In the genomic region with DNA sequence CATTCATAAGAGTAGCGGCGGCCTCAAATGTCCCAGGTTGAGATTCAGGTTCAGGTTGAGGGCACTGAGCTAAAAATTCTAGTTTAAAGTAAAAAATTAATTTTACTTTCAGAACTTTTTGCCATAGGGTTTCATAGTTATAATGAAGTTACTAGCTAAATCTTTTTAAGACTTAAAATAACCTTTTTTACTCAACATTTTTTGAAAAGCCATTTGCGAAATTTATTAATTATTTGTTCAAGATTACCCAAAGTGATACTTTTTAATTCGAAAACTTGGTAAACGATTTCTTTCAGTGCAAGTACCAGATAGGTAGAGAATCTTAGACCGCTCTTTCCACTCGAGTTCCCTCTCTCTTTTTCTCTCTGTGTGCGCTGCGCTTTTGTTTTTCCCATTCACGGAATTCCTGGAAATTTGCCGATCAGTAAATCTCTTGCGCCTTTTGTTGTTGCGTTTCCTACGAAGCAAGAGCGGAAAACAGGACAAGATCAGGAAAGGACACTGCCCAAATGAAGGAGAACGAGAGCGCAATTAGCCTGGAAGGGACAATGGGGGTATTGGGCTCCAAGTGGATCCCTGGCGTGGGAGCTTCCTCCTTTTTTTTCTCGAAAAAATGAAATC, we compare ENCODE assay signal across 1 fruit fly cellular context.
TF ChIP-seq lines count a peak whose summit lies in the region.

No protein-coding gene starts in this region.

TF ChIP-seq in whole organism, embryonic, 481 proteins besides CTCF, POLR2A, EP300 and RAD21 (continued from another document):
- TF ChIP-seq mld (GFP tag; IDR thresholded peaks at IDR 0.05; lab: Robert Waterston, UW; ENCODE audit: partially characterized antibody), result no peak
- TF ChIP-seq vvl (GFP tag; IDR thresholded peaks at IDR 0.05; lab: Robert Waterston, UW), result peak; percentile 54; the same call in 1 of the 2 replicates
- peak; percentile 93 for TF ChIP-seq CG2712 (tag; optimal IDR thresholded peaks at IDR 0.05; lab: Kevin White, UChicago)
- TF ChIP-seq CG12391 (tag; optimal IDR thresholded peaks at IDR 0.05; lab: Kevin White, UChicago), result peak; percentile 81
- TF ChIP-seq org-1 (GFP tag; optimal IDR thresholded peaks at IDR 0.05; lab: Kevin White, UChicago), result peak; percentile 33
- TF ChIP-seq CG10462 (GFP tag; optimal IDR thresholded peaks at IDR 0.05; lab: Kevin White, UChicago), result peak; percentile 58
- TF ChIP-seq crp (GFP tag; optimal IDR thresholded peaks at IDR 0.05; lab: Kevin White, UChicago), result peak in 1 of 2 experiments; percentile 6
- peak; percentile 75 for TF ChIP-seq gcm (GFP tag; optimal IDR thresholded peaks at IDR 0.05; lab: Kevin White, UChicago)
- peak; percentile 88 for TF ChIP-seq CG17829 (tag; optimal IDR thresholded peaks at IDR 0.05; lab: Kevin White, UChicago)
- TF ChIP-seq mam (GFP tag; optimal IDR thresholded peaks at IDR 0.05; lab: Kevin White, UChicago), result peak; percentile 1
- peak; percentile 35 for TF ChIP-seq CG5245 (GFP tag; optimal IDR thresholded peaks at IDR 0.05; lab: Kevin White, UChicago)
- TF ChIP-seq gsb-n (tag; optimal IDR thresholded peaks at IDR 0.05; lab: Kevin White, UChicago), result peak; percentile 80
- no peak for TF ChIP-seq CG3163 (GFP tag; optimal IDR thresholded peaks at IDR 0.05; lab: Kevin White, UChicago)
- TF ChIP-seq E2f1 (GFP tag; IDR thresholded peaks at IDR 0.05; lab: Robert Waterston, UW), result peak; percentile 69
- TF ChIP-seq CG6813 (GFP tag; optimal IDR thresholded peaks at IDR 0.05; lab: Kevin White, UChicago), result peak; percentile 65
- peak; percentile 83 for TF ChIP-seq phol (tag; optimal IDR thresholded peaks at IDR 0.05; lab: Kevin White, UChicago)
- peak; percentile 67 for TF ChIP-seq tio (GFP tag; optimal IDR thresholded peaks at IDR 0.05; lab: Kevin White, UChicago)
- TF ChIP-seq CG8388 (GFP tag; optimal IDR thresholded peaks at IDR 0.05; lab: Kevin White, UChicago), result peak; percentile 67
- no peak for TF ChIP-seq CG11085 (GFP tag; IDR thresholded peaks at IDR 0.05; lab: Robert Waterston, UW)
- TF ChIP-seq Max (GFP tag; optimal IDR thresholded peaks at IDR 0.05; lab: Kevin White, UChicago), result peak; percentile 23
- peak; percentile 54 for TF ChIP-seq Hr3 (GFP tag; optimal IDR thresholded peaks at IDR 0.05; lab: Kevin White, UChicago)
- peak; percentile 27 for TF ChIP-seq CG3065 (GFP tag; optimal IDR thresholded peaks at IDR 0.05; lab: Kevin White, UChicago)
- TF ChIP-seq ems (GFP tag; optimal IDR thresholded peaks at IDR 0.05; lab: Kevin White, UChicago), result no peak
- TF ChIP-seq CG2875 (GFP tag; optimal IDR thresholded peaks at IDR 0.05; lab: Kevin White, UChicago), result peak; percentile 43
- no peak for TF ChIP-seq B-H1 (GFP tag; IDR thresholded peaks at IDR 0.05; lab: Robert Waterston, UW)
- peak; percentile 11 for TF ChIP-seq CG8944 (GFP tag; optimal IDR thresholded peaks at IDR 0.05; lab: Kevin White, UChicago)
- peak; percentile 33 for TF ChIP-seq Side (GFP tag; optimal IDR thresholded peaks at IDR 0.05; lab: Kevin White, UChicago)
- TF ChIP-seq CG12236 (GFP tag; optimal IDR thresholded peaks at IDR 0.05; lab: Kevin White, UChicago), result peak; percentile 61
- TF ChIP-seq disco-r (GFP tag; optimal IDR thresholded peaks at IDR 0.05; lab: Kevin White, UChicago), result no peak
- TF ChIP-seq croc (GFP tag; conservative IDR thresholded peaks at IDR 0.05; lab: Robert Waterston, UW), result peak; percentile 68
- peak; percentile 24; the same call in 1 of the 3 replicates for TF ChIP-seq ci (GFP tag; IDR thresholded peaks at IDR 0.05; lab: Robert Waterston, UW)
- peak; percentile 10 for TF ChIP-seq CG9609 (GFP tag; optimal IDR thresholded peaks at IDR 0.05; lab: Kevin White, UChicago)
- TF ChIP-seq gt (GFP tag; IDR thresholded peaks at IDR 0.05; lab: Robert Waterston, UW), result no peak; the same call in 1 of the 2 replicates
- no peak for TF ChIP-seq NK7.1 (GFP tag; optimal IDR thresholded peaks at IDR 0.05; lab: Kevin White, UChicago)
- TF ChIP-seq Nf-YB (GFP tag; optimal IDR thresholded peaks at IDR 0.05; lab: Kevin White, UChicago), result peak; percentile 61
- TF ChIP-seq CG7786 (GFP tag; optimal IDR thresholded peaks at IDR 0.05; lab: Kevin White, UChicago), result peak; percentile 35
- TF ChIP-seq Pdp1 (GFP tag; optimal IDR thresholded peaks at IDR 0.05; lab: Kevin White, UChicago), result peak; percentile 28 to 45
- TF ChIP-seq az2 (GFP tag; optimal IDR thresholded peaks at IDR 0.05; lab: Kevin White, UChicago), result peak; percentile 56
- no peak for TF ChIP-seq B-H2 (GFP tag; optimal IDR thresholded peaks at IDR 0.05; lab: Kevin White, UChicago)
- TF ChIP-seq lola (GFP tag; optimal IDR thresholded peaks at IDR 0.05; lab: Kevin White, UChicago), result peak in 1 of 3 experiments; percentile 95
- no peak for TF ChIP-seq D (optimal IDR thresholded peaks at IDR 0.05; lab: Kevin White, UChicago)
- peak; percentile 70 for TF ChIP-seq D (GFP tag; optimal IDR thresholded peaks at IDR 0.05; lab: Kevin White, UChicago)
- peak; percentile 18 for TF ChIP-seq CG12744 (GFP tag; optimal IDR thresholded peaks at IDR 0.05; lab: Kevin White, UChicago)
- TF ChIP-seq CG31441 (GFP tag; IDR thresholded peaks at IDR 0.05; lab: Robert Waterston, UW), result peak; percentile 78
- TF ChIP-seq seq (GFP tag; IDR thresholded peaks at IDR 0.05; lab: Robert Waterston, UW), result no peak
- TF ChIP-seq fd96Cb (tag; optimal IDR thresholded peaks at IDR 0.05; lab: Kevin White, UChicago), result peak; percentile 62
- TF ChIP-seq CG10267 (tag; optimal IDR thresholded peaks at IDR 0.05; lab: Kevin White, UChicago), result peak; percentile 86
- TF ChIP-seq onecut (GFP tag; IDR thresholded peaks at IDR 0.05; lab: Robert Waterston, UW), result peak; percentile 47
- TF ChIP-seq CG12769 (tag; optimal IDR thresholded peaks at IDR 0.05; lab: Kevin White, UChicago), result no peak
- TF ChIP-seq Blimp-1 (GFP tag; optimal IDR thresholded peaks at IDR 0.05; lab: Kevin White, UChicago), result peak; percentile 57
- TF ChIP-seq ab (GFP tag; optimal IDR thresholded peaks at IDR 0.05; lab: Kevin White, UChicago), result no peak
- TF ChIP-seq Spps (tag; optimal IDR thresholded peaks at IDR 0.05; lab: Kevin White, UChicago), result peak; percentile 81
- TF ChIP-seq dmrt99B (tag; optimal IDR thresholded peaks at IDR 0.05; lab: Kevin White, UChicago), result peak; percentile 46
- TF ChIP-seq z (GFP tag; IDR thresholded peaks at IDR 0.05; lab: Robert Waterston, UW), result no peak
- peak; percentile 41 for TF ChIP-seq Abd-B (GFP tag; optimal IDR thresholded peaks at IDR 0.05; lab: Kevin White, UChicago)
- TF ChIP-seq p53 (GFP tag; optimal IDR thresholded peaks at IDR 0.05; lab: Kevin White, UChicago), result no peak
- TF ChIP-seq hbn (GFP tag; IDR thresholded peaks at IDR 0.05; lab: Robert Waterston, UW; ENCODE audit: partially characterized antibody), result no peak
- TF ChIP-seq CG6175 (GFP tag; IDR thresholded peaks at IDR 0.05; lab: Robert Waterston, UW), result no peak
- no peak for TF ChIP-seq cas (GFP tag; IDR thresholded peaks at IDR 0.05; lab: Robert Waterston, UW)
- TF ChIP-seq sens-2 (GFP tag; IDR thresholded peaks at IDR 0.05; lab: Robert Waterston, UW), result 0 out of 2 replicates have a peak, but pooled peaks have one; percentile 31
- peak; percentile 27 for TF ChIP-seq CG1529 (GFP tag; optimal IDR thresholded peaks at IDR 0.05; lab: Kevin White, UChicago)
- TF ChIP-seq gem (tag; optimal IDR thresholded peaks at IDR 0.05; lab: Kevin White, UChicago), result peak; percentile 86
- no peak for TF ChIP-seq MBD-R2 (GFP tag; IDR thresholded peaks at IDR 0.05; lab: Robert Waterston, UW)
- no peak for TF ChIP-seq CG1792 (GFP tag; optimal IDR thresholded peaks at IDR 0.05; lab: Kevin White, UChicago)
- TF ChIP-seq CG32767 (GFP tag; IDR thresholded peaks at IDR 0.05; lab: Robert Waterston, UW), result peak; percentile 38; the same call in 1 of the 2 replicates
- peak; percentile 62 for TF ChIP-seq CG30403 (GFP tag; optimal IDR thresholded peaks at IDR 0.05; lab: Kevin White, UChicago)
- peak; percentile 85 for TF ChIP-seq nmo (GFP tag; optimal IDR thresholded peaks at IDR 0.05; lab: Kevin White, UChicago)
- no peak for TF ChIP-seq Mrtf (GFP tag; IDR thresholded peaks at IDR 0.05; lab: Robert Waterston, UW)
- TF ChIP-seq CG1233 (GFP tag; optimal IDR thresholded peaks at IDR 0.05; lab: Kevin White, UChicago), result peak; percentile 63
- TF ChIP-seq CG11696 (GFP tag; IDR thresholded peaks at IDR 0.05; lab: Robert Waterston, UW), result 0 out of 2 replicates have a peak, but pooled peaks have one; percentile 9
- peak; percentile 5 for TF ChIP-seq CG1603 (tag; optimal IDR thresholded peaks at IDR 0.05; lab: Kevin White, UChicago)
